Fruit fly (Drosophila melanogaster): Measurements from ENCODE around the gene msk.

- no peak for TF ChIP-seq CG8478 (optimal IDR thresholded peaks at IDR 0.05)
- TF ChIP-seq CTCF (optimal IDR thresholded peaks at IDR 0.05) = no peak
These were observed 34.3 kb downstream of the msk start for dm6 chr3L:8150284-8150683.

Measured in S2 (cell line).